Worm (Caenorhabditis elegans): ENCODE data around the gene mes-1.

mes-1 gene

DNA sequence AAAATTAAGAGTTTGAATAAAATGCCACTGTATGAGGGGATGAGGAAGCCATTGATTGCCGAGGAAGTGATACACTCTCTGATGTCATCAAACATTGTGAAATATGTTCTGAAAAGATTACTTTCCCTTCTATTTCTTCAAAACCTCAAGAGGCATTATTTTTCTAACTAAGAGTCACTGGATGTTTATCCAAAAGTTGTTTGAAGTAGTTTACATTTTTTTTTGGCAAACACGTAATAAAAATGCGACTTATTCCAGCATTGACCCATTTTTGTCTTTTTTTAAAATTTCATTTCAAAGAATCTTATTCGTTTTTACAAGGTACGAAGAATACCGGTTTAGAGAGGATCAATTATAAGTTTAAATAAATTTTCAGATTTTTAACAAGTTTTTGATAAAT lies 50.0 kb downstream of the mes-1 start, which contains the start of gene Y62H9A.11:
TSS of gene Y62H9A.11 (minus strand) at position 101 of the 400 bp plus-strand sequence.
- no peak for TF ChIP-seq unc-62 (GFP tag; optimal IDR thresholded peaks at IDR 0.05)

DNA sequence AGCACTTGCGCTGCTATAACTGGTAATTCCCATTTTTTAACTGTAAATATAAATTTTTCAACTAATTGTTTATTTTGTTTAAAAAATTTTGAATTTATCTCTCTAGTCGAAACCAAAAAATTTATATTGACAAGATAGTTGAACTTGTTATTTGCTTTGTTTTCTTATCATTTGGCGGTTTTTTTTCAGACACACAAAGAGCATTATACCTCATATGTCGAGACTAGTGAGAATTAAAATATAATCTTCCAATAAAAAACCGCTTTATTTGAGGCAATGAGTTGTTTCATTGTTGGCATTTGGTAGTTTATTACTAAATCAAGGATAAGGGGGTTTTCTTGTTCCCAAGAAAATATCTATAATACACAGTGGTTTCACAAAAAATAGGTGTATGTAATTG lies 50.9 kb downstream of the mes-1 start:
- TF ChIP-seq unc-62 (GFP tag; optimal IDR thresholded peaks at IDR 0.05), result no peak

DNA sequence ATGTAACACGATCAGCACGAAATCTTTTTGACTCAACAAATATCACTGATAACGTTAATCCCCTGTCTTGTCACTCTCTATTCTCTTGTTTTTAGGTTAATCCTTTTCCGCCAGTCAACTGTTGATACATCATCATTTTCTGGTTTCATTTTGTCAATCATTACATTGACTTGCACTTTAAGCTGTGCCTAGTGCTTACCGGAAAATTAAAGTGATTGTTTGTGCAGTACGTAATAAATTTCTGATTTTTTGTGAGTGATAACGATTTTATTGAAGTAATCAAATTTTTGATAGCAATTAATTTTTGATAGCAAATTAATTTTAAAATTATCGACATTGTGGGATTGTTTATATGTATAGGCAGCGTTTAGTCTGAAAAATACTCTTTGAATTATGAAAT lies 51.9 kb downstream of the mes-1 start:
- TF ChIP-seq unc-62 (GFP tag; optimal IDR thresholded peaks at IDR 0.05), result no peak

DNA sequence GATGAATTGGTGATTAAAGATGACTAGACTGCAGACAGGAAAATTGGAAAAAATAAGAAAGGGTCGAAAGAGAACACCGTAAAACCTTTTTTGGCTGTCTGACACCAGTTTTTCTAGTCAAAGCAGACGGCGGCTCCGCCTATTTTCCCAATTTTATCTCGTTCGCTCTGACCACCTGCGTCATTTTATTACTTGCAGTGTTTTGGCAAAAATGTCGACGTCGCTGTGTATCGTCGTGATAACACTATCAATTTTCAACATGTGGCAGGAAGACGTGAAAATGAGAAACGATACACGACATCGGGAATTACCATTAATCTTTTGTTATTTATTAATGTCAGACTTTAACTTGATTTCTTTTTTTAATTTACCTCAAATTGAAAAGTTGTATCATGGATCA lies 52.8 kb downstream of the mes-1 start, which contains the start of gene Y62H9A.15:
TSS of gene Y62H9A.15 (minus strand) at position 100 of the 400 bp plus-strand sequence.
- TF ChIP-seq unc-62 (GFP tag; optimal IDR thresholded peaks at IDR 0.05), result no peak
